Worm (Caenorhabditis elegans) whole organism, L4 larva: ENCODE measurements around the gene fbxa-197.

Experiments used
- ceh-44 ChIP-seq: fragments of 200-800 bp; sonication (Bioruptor generic); IDR thresholded peaks from 2 replicates; pipeline ENCODE4 v1.3.6; 2022; ENCODE audit warnings: missing genetic modification reagents, missing genetic modification characterization, missing compliant biosample characterization
- dpl-1 ChIP-seq: fragments of 150-350 bp; optimal IDR thresholded peaks from 2 replicates; lab custom pipeline; 2014; ENCODE audit warnings: missing biosample characterization, missing genetic modification reagents, missing genetic modification characterization
- fos-1 ChIP-seq: fragments of 150-350 bp; optimal IDR thresholded peaks from 2 replicates; lab custom pipeline; 2014; ENCODE audit warnings: missing biosample characterization, missing genetic modification characterization
- lin-15B ChIP-seq: fragments of 150-350 bp; sonication (generic microtip); optimal IDR thresholded peaks from 3 replicates; lab custom pipeline; 2014; ENCODE audit warnings: missing biosample characterization, missing genetic modification characterization
- mes-2 ChIP-seq: sonication (generic microtip); optimal IDR thresholded peaks from 2 replicates; lab custom pipeline; 2016; ENCODE audit warnings: missing genotype, mild to moderate bottlenecking, missing genetic modification characterization, missing compliant biosample characterization; ENCODE audit not compliant: poor library complexity, severe bottlenecking
- mxl-3 ChIP-seq: fragments of 200-800 bp; sonication (Bioruptor generic); optimal IDR thresholded peaks from 2 replicates; lab custom pipeline; 2018; ENCODE audit warnings: mild to moderate bottlenecking, missing genetic modification characterization, missing compliant biosample characterization
- nhr-28 ChIP-seq: fragments of 150-350 bp; optimal IDR thresholded peaks from 2 replicates; lab custom pipeline; 2014; ENCODE audit warnings: missing biosample characterization, missing genetic modification characterization
- pha-4 ChIP-seq, 2 experiments: fragments of 150-350 bp in 1 of 2; fragments of 200-800 bp in 1 of 2; sonication (Bioruptor generic) in 1 of 2; IDR thresholded peaks in 1 of 2; optimal IDR thresholded peaks in 1 of 2; 2 replicates each; pipeline versions ENCODE4 v1.3.6 to Lab custom; 2014 to 2022; ENCODE audit warnings: missing genetic modification characterization in 2 of 2, missing genetic modification reagents in 2 of 2, missing biosample characterization in 1 of 2, missing compliant biosample characterization in 1 of 2
- pqm-1 ChIP-seq: sonication (generic microtip); optimal IDR thresholded peaks from 2 replicates; lab custom pipeline; 2017; ENCODE audit warnings: missing biosample characterization, missing genetic modification characterization
- rbr-2 ChIP-seq: sonication (generic microtip); optimal IDR thresholded peaks from 2 replicates; lab custom pipeline; 2016; ENCODE audit warnings: missing genotype, missing genetic modification characterization, missing compliant biosample characterization
- snpc-4 ChIP-seq: fragments of 150-350 bp; optimal IDR thresholded peaks from 2 replicates; lab custom pipeline; 2014; ENCODE audit warnings: missing biosample characterization, missing genetic modification characterization
- unc-39 ChIP-seq: sonication (generic microtip); optimal IDR thresholded peaks from 2 replicates; lab custom pipeline; 2017; ENCODE audit warnings: missing biosample characterization, missing genetic modification characterization
- unc-62 ChIP-seq, 3 experiments: fragments of 150-350 bp in 1 of 3; sonication (generic microtip); optimal IDR thresholded peaks in 2 of 3; peaks in 1 of 3; 1 replicate in 1 of 3; 2 replicates in 2 of 3; lab custom pipeline; 2014 to 2017; ENCODE audit warnings: missing biosample characterization in 3 of 3, missing genetic modification characterization in 3 of 3, missing genetic modification reagents in 3 of 3, missing genotype in 1 of 3
- ztf-11 ChIP-seq: fragments of 150-350 bp; optimal IDR thresholded peaks from 2 replicates; lab custom pipeline; 2014; ENCODE audit warnings: missing biosample characterization, missing genetic modification characterization

DNA sequence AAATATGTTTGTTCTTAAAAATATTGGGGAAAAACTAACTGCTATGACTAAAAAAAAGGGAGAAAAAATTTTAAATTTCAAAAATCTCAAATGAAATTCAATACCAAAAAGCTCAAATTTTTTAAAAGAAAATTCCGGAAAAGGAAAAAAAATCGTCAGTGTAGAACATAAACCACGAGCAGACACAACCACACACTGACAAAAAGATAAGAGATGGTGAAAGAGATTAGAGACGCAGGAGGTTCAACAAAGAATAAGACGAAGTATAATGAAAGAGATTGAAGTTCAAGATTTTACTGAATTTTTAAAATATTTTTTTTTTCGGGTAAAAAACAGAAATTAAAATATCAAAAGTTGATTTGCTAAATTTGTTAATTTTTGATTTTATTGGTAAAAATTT, 12.6 kb downstream of the fbxa-197 start:
- no peak for TF ChIP-seq ztf-11 (tag; lab: Kevin White, UChicago)
- no peak for TF ChIP-seq lin-15B (tag; lab: Kevin White, UChicago)
- TF ChIP-seq rbr-2 (tag; lab: Kevin White, UChicago): no peak
- TF ChIP-seq mxl-3 (GFP tag; lab: Kevin White, UChicago): no peak
- TF ChIP-seq ceh-44 (GFP tag; lab: Robert Waterston, UW): no peak
- no peak for TF ChIP-seq pha-4 (GFP tag; IDR thresholded peaks at IDR 0.05; lab: Robert Waterston, UW)
- TF ChIP-seq pha-4 (tag; optimal IDR thresholded peaks at IDR 0.05; lab: Kevin White, UChicago): no peak
- peak; percentile 59 for TF ChIP-seq pqm-1 (tag; lab: Kevin White, UChicago)
- TF ChIP-seq nhr-28 (tag; lab: Kevin White, UChicago): peak; percentile 81
- TF ChIP-seq unc-39 (tag; lab: Kevin White, UChicago): no peak
- no peak for TF ChIP-seq unc-62 (GFP tag; optimal IDR thresholded peaks at IDR 0.05 in 1 of 2; lab: Kevin White, UChicago)
- TF ChIP-seq unc-62 (tag; optimal IDR thresholded peaks at IDR 0.05; lab: Kevin White, UChicago): no peak
- no peak for TF ChIP-seq dpl-1 (GFP tag; lab: Kevin White, UChicago)
- no peak for TF ChIP-seq mes-2 (tag; lab: Kevin White, UChicago)
- no peak for TF ChIP-seq snpc-4 (tag; lab: Kevin White, UChicago)
- no peak for TF ChIP-seq fos-1 (tag; lab: Kevin White, UChicago)
